Worm (Caenorhabditis elegans) whole organism, dauer: ENCODE data around the gene E01G6.2.
"Not testable (repeated sequence)": the region's sequence is repeated elsewhere in the genome, so short reads cannot be mapped to it uniquely, and the experiment has no call there.

Experiments
- unc-62 ChIP-seq: sonication (generic microtip); optimal IDR thresholded peaks from 2 replicates; lab custom pipeline; 2017; ENCODE audit warnings: missing biosample characterization, missing genetic modification reagents, missing genetic modification characterization

The E01G6.2 gene

ce11 chrX:12248140-12248539, 8.3 kb upstream of the E01G6.2 start:
- TF ChIP-seq unc-62: no peak

ce11 chrX:12252189-12252588, 4.3 kb upstream of the E01G6.2 start:
- no peak for TF ChIP-seq unc-62

- TF ChIP-seq unc-62: no peak
Measured at ce11 chrX:12260381-12260931, 4.0 kb downstream of the E01G6.2 start, which contains the start of gene E01G6.1. E01G6.1 (plus strand) TSS chrX:12260881.

ce11 chrX:12270841-12271240, 14.4 kb downstream of the E01G6.2 start, which contains the start of gene otpl-8:
otpl-8 (minus strand) TSS chrX:12270941.
- TF ChIP-seq unc-62: no peak

- TF ChIP-seq unc-62: no peak
Measured at ce11 chrX:12273870-12274269, 17.4 kb downstream of the E01G6.2 start, which contains the start of gene H19J13.2. H19J13.2 (minus strand) TSS chrX:12273970.

- no peak for TF ChIP-seq unc-62
Measured at ce11 chrX:12275577-12275976, 19.1 kb downstream of the E01G6.2 start, which contains the start of gene C04B4.6. C04B4.6 (minus strand) TSS chrX:12275677.

- no peak for TF ChIP-seq unc-62
Measured at ce11 chrX:12280477-12280876, 24.0 kb downstream of the E01G6.2 start, which contains the start of gene C04B4.1. C04B4.1 (plus strand) TSS chrX:12280777.

ce11 chrX:12282911-12283310, 26.5 kb downstream of the E01G6.2 start, which contains the start of gene C04B4.2:
C04B4.2 (plus strand) TSS chrX:12283281.
- no peak for TF ChIP-seq unc-62

- TF ChIP-seq unc-62: no peak
Measured at ce11 chrX:12284161-12284560, 27.7 kb downstream of the E01G6.2 start.

- TF ChIP-seq unc-62: no peak
Measured at ce11 chrX:12285496-12285895, 29.1 kb downstream of the E01G6.2 start, which contains the start of gene lips-2. lips-2 (plus strand) TSS chrX:12285796.

ce11 chrX:12288254-12288653, 31.8 kb downstream of the E01G6.2 start, which contains the start of gene C04B4.5:
C04B4.5 (minus strand) TSS chrX:12288354.
- no peak for TF ChIP-seq unc-62

- no peak for TF ChIP-seq unc-62
Measured at ce11 chrX:12290539-12290938, 34.1 kb downstream of the E01G6.2 start, which contains the start of gene C04B4.4. C04B4.4 (plus strand) TSS chrX:12290839.

ce11 chrX:12294263-12294662, 37.8 kb downstream of the E01G6.2 start, which contains the start of gene W06D11.1:
W06D11.1 (plus strand) TSS chrX:12294563.
- TF ChIP-seq unc-62: no peak

ce11 chrX:12296392-12296791, 39.9 kb downstream of the E01G6.2 start, which contains the start of gene W06D11.2:
W06D11.2 (minus strand) TSS chrX:12296730.
- TF ChIP-seq unc-62: no peak

- TF ChIP-seq unc-62: no peak
Measured at ce11 chrX:12298324-12298723, 41.9 kb downstream of the E01G6.2 start, which contains the start of gene W06D11.3. W06D11.3 (plus strand) TSS chrX:12298683.

ce11 chrX:12299834-12300233, 43.4 kb downstream of the E01G6.2 start, which contains the start of gene W06D11.5:
W06D11.5 (plus strand) TSS chrX:12300134.
- TF ChIP-seq unc-62: no peak

- TF ChIP-seq unc-62: not testable (repeated sequence)
Measured at ce11 chrX:12302755-12303154, 46.3 kb downstream of the E01G6.2 start, which contains the start of gene dot-1.3. dot-1.3 (minus strand) TSS chrX:12302855.

ce11 chrX:12304231-12304630, 47.8 kb downstream of the E01G6.2 start:
- TF ChIP-seq unc-62: no peak
